Worm (Caenorhabditis elegans) whole organism, midembryonic: ENCODE data around the gene acl-14.

Experiments
- T22C8.4 ChIP-seq: fragments of 200-800 bp; sonication (Bioruptor generic); IDR thresholded peaks from 2 replicates; pipeline ENCODE4 v1.3.6; 2022; ENCODE audit warnings: missing genetic modification characterization, missing compliant biosample characterization
- cog-1 ChIP-seq: sonication (generic microtip); optimal IDR thresholded peaks from 2 replicates; lab custom pipeline; 2016; ENCODE audit warnings: missing genetic modification characterization, missing compliant biosample characterization
- flt-1 ChIP-seq: fragments of 200-800 bp; sonication (Bioruptor generic); IDR thresholded peaks from 2 replicates; pipeline ENCODE4 v1.3.6; 2022; ENCODE audit warnings: missing genetic modification characterization, missing compliant biosample characterization
- med-1 ChIP-seq: sonication (generic microtip); optimal IDR thresholded peaks from 2 replicates; lab custom pipeline; 2017; ENCODE audit warnings: missing genetic modification characterization, mild to moderate bottlenecking, missing compliant biosample characterization, antibody characterized with exemption, missing genetic modification reagents; ENCODE audit not compliant: insufficient read depth
- tab-1 ChIP-seq: fragments of 200-800 bp; sonication (Bioruptor generic); IDR thresholded peaks from 2 replicates; pipeline ENCODE4 v1.3.6; 2022; ENCODE audit warnings: missing genetic modification characterization, missing compliant biosample characterization
- ztf-29 ChIP-seq: fragments of 200-800 bp; sonication (Bioruptor generic); IDR thresholded peaks from 2 replicates; pipeline ENCODE4 v1.3.6; 2022; ENCODE audit warnings: missing genetic modification reagents, missing genetic modification characterization, missing compliant biosample characterization

ce11 chrV:9327691-9328090 lies 5.7 kb downstream of the acl-14 start:
- no peak for TF ChIP-seq flt-1 (GFP tag; lab: Robert Waterston, UW)
- no peak for TF ChIP-seq med-1 (GFP tag; lab: Kevin White, UChicago)
- TF ChIP-seq tab-1 (GFP tag; lab: Robert Waterston, UW): no peak
- TF ChIP-seq ztf-29 (GFP tag; lab: Robert Waterston, UW): no peak
- TF ChIP-seq cog-1 (tag; lab: Kevin White, UChicago): no peak
- no peak for TF ChIP-seq T22C8.4 (GFP tag; lab: Robert Waterston, UW)
